Worm (Caenorhabditis elegans): ENCODE measurements around the gene eelo-2.
A peak's percentile ranks its signal among the peaks of the same experiment; 100 is the strongest.

eelo-2 gene

DNA sequence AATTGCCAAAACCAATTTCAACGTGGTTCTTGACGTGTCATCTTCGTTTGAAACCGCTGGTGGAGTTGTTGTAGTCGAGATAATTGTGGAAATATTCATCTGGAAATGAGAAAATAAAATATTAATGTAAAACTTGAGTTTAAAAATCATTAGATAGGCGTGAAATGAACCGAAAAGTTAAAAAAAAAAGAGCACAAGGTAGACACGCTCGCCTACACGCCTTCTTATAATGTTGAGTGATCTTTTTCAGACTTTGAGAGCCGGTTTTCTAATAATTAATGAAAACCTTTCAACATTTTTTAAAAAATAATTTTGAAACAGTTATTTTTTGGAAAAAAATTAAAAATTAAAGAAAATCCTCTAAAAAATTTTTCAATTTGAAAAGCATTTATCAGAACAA lies 19.0 kb upstream of the eelo-2 start, which contains the start of gene npr-32:
Gene npr-32 (minus strand): TSS at position 101 of the 400 bp plus-strand sequence.
- TF ChIP-seq lin-13 (GFP tag; optimal IDR thresholded peaks at IDR 0.05): no peak

DNA sequence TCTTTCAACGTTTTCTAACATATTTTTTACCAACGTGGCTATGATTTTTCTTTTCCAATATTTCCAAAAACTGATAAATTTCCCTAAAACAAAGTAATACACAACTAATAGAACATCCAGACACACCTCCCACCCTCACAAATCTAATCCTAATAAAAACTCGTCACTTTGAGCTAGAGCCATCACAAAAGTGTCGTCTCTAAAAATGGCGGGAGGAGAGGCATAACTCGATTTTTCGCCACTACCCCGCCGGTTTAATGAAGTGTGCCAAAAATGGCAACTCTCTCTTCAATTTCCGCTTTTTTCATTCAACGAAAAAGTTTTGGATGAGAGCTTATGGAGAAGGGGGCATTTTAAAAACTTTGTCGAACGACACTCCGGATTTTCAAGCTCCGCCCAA lies 17.0 kb upstream of the eelo-2 start:
- TF ChIP-seq elt-1 (tag; optimal IDR thresholded peaks at IDR 0.05) (no peak), lin-11 (tag; optimal IDR thresholded peaks at IDR 0.05) (no peak), nhr-12 (tag; optimal IDR thresholded peaks at IDR 0.05) (no peak), sma-3 (GFP tag; optimal IDR thresholded peaks at IDR 0.05) (no peak), nhr-10 (tag; optimal IDR thresholded peaks at IDR 0.05) (no peak), ceh-16 (tag; optimal IDR thresholded peaks at IDR 0.05) (no peak)

DNA sequence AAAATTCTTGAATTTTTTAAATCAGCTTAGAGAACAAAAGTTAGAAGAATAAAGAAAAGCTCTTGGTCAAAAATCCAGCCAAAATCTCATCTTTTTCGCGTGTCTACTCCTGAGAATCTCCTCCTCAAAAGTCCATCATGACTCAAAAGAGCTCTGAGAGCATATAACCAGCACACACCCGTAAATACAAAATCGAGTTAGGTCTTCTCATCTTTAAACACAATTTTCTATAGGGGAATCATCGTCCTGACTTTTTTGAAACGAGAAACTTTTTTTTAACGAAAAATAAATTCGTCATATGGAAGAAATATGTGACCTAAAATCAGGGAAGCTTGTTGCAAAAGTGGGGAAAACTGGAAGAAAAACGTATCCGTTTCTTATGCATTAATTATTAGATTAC lies 16.4 kb upstream of the eelo-2 start:
- no peak for TF ChIP-seq lsy-2 (tag; optimal IDR thresholded peaks at IDR 0.05)
- peak; percentile 3 for TF ChIP-seq C34F6.9 (tag; optimal IDR thresholded peaks at IDR 0.05)

DNA sequence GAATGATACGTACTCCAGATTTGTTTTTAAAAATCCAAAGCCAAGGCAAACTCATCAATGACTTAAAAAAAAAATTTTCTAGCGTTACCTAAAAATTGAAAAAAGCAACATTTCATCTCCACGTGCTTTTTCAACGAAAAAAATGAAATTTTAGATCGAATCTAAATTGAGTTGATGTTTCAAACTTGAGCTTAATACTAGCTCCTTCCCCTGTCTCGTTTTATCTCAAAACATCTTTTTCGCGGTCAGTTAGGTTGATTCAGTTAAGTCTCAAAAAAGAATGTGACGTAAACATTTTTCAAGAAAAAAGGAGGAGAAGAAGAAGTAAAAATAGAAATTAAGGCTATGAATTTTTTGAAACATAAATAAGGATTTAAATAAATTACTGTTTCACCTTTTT lies 12.9 kb upstream of the eelo-2 start:
- TF ChIP-seq lin-11 (tag; optimal IDR thresholded peaks at IDR 0.05) (no peak), mab-5 (tag; optimal IDR thresholded peaks at IDR 0.05) (no peak), unc-62 (GFP tag; optimal IDR thresholded peaks at IDR 0.05) (no peak), ztf-4 (tag; optimal IDR thresholded peaks at IDR 0.05) (no peak)

DNA sequence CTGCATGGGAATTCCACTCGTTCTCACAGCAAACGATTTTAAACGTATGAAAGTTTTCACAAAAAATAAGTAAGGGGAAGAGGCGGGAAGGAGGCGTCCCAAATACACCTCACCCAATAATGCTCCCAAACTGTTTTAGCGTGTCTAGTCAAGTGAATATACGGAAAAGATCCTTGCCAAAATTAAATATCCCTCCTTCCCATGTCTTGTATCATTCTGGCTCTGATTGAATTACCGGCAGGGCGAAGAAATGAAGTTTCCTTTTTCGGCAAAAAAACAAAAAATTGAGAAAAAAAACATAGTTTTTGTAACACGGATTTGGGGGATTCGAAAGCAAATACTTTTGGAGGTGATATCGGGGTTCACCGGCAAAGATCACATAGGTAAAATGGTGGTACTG lies 11.0 kb upstream of the eelo-2 start:
- TF ChIP-seq nhr-10 (tag; optimal IDR thresholded peaks at IDR 0.05): no peak
- TF ChIP-seq nhr-25 (tag; optimal IDR thresholded peaks at IDR 0.05): no peak
- no peak for TF ChIP-seq ZK546.5 (tag; optimal IDR thresholded peaks at IDR 0.05)
- TF ChIP-seq fos-1 (tag; optimal IDR thresholded peaks at IDR 0.05): no peak
- no peak for TF ChIP-seq gmeb-1 (tag; optimal IDR thresholded peaks at IDR 0.05)
- no peak for TF ChIP-seq mdl-1 (tag; optimal IDR thresholded peaks at IDR 0.05)
- no peak for TF ChIP-seq mbf-1 (tag; optimal IDR thresholded peaks at IDR 0.05)
- no peak for TF ChIP-seq nhr-21 (tag; optimal IDR thresholded peaks at IDR 0.05)
- TF ChIP-seq skn-1 (tag; optimal IDR thresholded peaks at IDR 0.05): no peak
- TF ChIP-seq lin-39 (tag; optimal IDR thresholded peaks at IDR 0.05): no peak
- TF ChIP-seq unc-62 (GFP tag; optimal IDR thresholded peaks at IDR 0.05): no peak
- no peak for TF ChIP-seq unc-39 (tag; optimal IDR thresholded peaks at IDR 0.05)
- no peak for TF ChIP-seq ceh-16 (tag; optimal IDR thresholded peaks at IDR 0.05)
- TF ChIP-seq mab-5 (tag; optimal IDR thresholded peaks at IDR 0.05): no peak
- TF ChIP-seq peb-1 (tag; optimal IDR thresholded peaks at IDR 0.05): no peak
- TF ChIP-seq dmd-4 (tag; optimal IDR thresholded peaks at IDR 0.05): no peak
- no peak for TF ChIP-seq nhr-23 (tag; optimal IDR thresholded peaks at IDR 0.05)
- no peak for TF ChIP-seq ama-1 (optimal IDR thresholded peaks at IDR 0.05)

DNA sequence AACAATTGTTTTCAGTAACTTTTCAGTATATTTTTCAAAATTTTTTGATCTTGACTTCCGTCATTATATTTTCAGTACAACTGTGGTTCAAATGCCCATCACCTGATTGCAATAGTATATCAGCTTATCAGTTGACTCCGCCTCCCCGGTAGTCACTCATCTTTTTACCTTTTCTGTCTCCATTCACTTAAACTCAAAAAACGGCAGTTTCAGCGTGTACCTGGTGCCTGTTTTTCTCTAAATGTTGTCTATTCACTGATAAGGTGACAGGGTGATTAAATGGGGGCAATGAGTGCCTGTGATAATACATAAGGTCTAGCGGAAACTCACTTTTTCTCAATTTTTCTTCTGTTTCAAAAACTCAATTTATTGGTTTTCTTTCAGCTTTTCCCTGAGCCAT lies 4.7 kb upstream of the eelo-2 start, which contains the start of gene ZK550.2:
Gene ZK550.2 (plus strand): TSS at position 385 of the 400 bp plus-strand sequence.
- TF ChIP-seq nhr-6 (tag; optimal IDR thresholded peaks at IDR 0.05): no peak
- TF ChIP-seq fos-1 (tag; optimal IDR thresholded peaks at IDR 0.05): peak; percentile 97
- TF ChIP-seq lin-39 (tag; optimal IDR thresholded peaks at IDR 0.05): no peak
- TF ChIP-seq dmd-4 (tag; optimal IDR thresholded peaks at IDR 0.05): no peak
- no peak for TF ChIP-seq nhr-129 (tag; optimal IDR thresholded peaks at IDR 0.05)
- no peak for TF ChIP-seq ama-1 (optimal IDR thresholded peaks at IDR 0.05)
- no peak for TF ChIP-seq ceh-16 (tag; optimal IDR thresholded peaks at IDR 0.05)
- TF ChIP-seq nhr-23 (tag; optimal IDR thresholded peaks at IDR 0.05): no peak
- TF ChIP-seq blmp-1 (tag; optimal IDR thresholded peaks at IDR 0.05; ENCODE audit: insufficient read depth): no peak
- TF ChIP-seq nhr-77 (tag; optimal IDR thresholded peaks at IDR 0.05): no peak
- TF ChIP-seq nhr-12 (tag; optimal IDR thresholded peaks at IDR 0.05): no peak
- no peak for TF ChIP-seq ztf-4 (tag; optimal IDR thresholded peaks at IDR 0.05)
- peak; percentile 58 for TF ChIP-seq gmeb-1 (tag; optimal IDR thresholded peaks at IDR 0.05)
- no peak for TF ChIP-seq nhr-11 (tag; optimal IDR thresholded peaks at IDR 0.05)
- TF ChIP-seq F13H6.1 (tag; optimal IDR thresholded peaks at IDR 0.05): peak; percentile 72
- no peak for TF ChIP-seq unc-55 (GFP tag; optimal IDR thresholded peaks at IDR 0.05)
- no peak for TF ChIP-seq nhr-10 (tag; optimal IDR thresholded peaks at IDR 0.05)
- TF ChIP-seq elt-1 (tag; optimal IDR thresholded peaks at IDR 0.05): no peak
- peak; percentile 68 for TF ChIP-seq crh-2 (tag; optimal IDR thresholded peaks at IDR 0.05)
- TF ChIP-seq peb-1 (tag; optimal IDR thresholded peaks at IDR 0.05): no peak
- TF ChIP-seq sem-4 (tag; optimal IDR thresholded peaks at IDR 0.05): no peak
- TF ChIP-seq lsy-2 (tag; optimal IDR thresholded peaks at IDR 0.05): no peak
- TF ChIP-seq ztf-11 (tag; optimal IDR thresholded peaks at IDR 0.05): no peak
- TF ChIP-seq sma-9 (GFP tag; optimal IDR thresholded peaks at IDR 0.05): peak; percentile 91
- TF ChIP-seq sma-9 (tag; optimal IDR thresholded peaks at IDR 0.05): no peak
- TF ChIP-seq nhr-21 (tag; optimal IDR thresholded peaks at IDR 0.05): no peak
- TF ChIP-seq ceh-82 (tag; optimal IDR thresholded peaks at IDR 0.05): no peak
- TF ChIP-seq elt-3 (tag; optimal IDR thresholded peaks at IDR 0.05): no peak
- no peak for TF ChIP-seq aly-2 (tag; optimal IDR thresholded peaks at IDR 0.05)
- no peak for TF ChIP-seq egl-27 (tag; optimal IDR thresholded peaks at IDR 0.05)
- no peak for TF ChIP-seq Y55F3AM.14 (GFP tag; optimal IDR thresholded peaks at IDR 0.05)
- no peak for TF ChIP-seq mdl-1 (tag; optimal IDR thresholded peaks at IDR 0.05)
- no peak for TF ChIP-seq unc-62 (GFP tag; optimal IDR thresholded peaks at IDR 0.05)
- no peak for TF ChIP-seq unc-39 (tag; optimal IDR thresholded peaks at IDR 0.05)

Data from whole organism, L2 larva.